Fruit fly (Drosophila melanogaster) whole organism, prepupa: ENCODE results near the gene beg.

Experiments
- CG8319 ChIP-seq: fragments of 200-800 bp; sonication (Bioruptor generic); optimal IDR thresholded peaks from 3 replicates; lab custom pipeline; 2016; ENCODE audit warnings: missing biosample characterization, missing genetic modification characterization
- CG8632 ChIP-seq: fragments of 200-800 bp; sonication (Bioruptor generic); optimal IDR thresholded peaks from 3 replicates; lab custom pipeline; 2016; ENCODE audit warnings: missing biosample characterization, missing genetic modification characterization
- CG9139 ChIP-seq: fragments of 200-800 bp; sonication (Bioruptor generic); optimal IDR thresholded peaks from 3 replicates; lab custom pipeline; 2017; ENCODE audit warnings: missing biosample characterization, mild to moderate bottlenecking, missing genetic modification characterization
- Eip78C ChIP-seq: fragments of 200-800 bp; sonication (Bioruptor generic); peaks from one replicate; lab custom pipeline; 2016; ENCODE audit warnings: missing biosample characterization, missing genetic modification characterization
- Eip93F ChIP-seq: fragments of 200-800 bp; sonication (Bioruptor generic); optimal IDR thresholded peaks from 2 replicates; lab custom pipeline; 2016; ENCODE audit warnings: missing biosample characterization, mild to moderate bottlenecking, missing genetic modification characterization
- Sox14 ChIP-seq: fragments of 200-800 bp; sonication (Bioruptor generic); optimal IDR thresholded peaks from 3 replicates; lab custom pipeline; 2016; ENCODE audit warnings: missing biosample characterization, missing genetic modification characterization
- vri ChIP-seq: fragments of 200-800 bp; sonication (Bioruptor generic); optimal IDR thresholded peaks from 3 replicates; lab custom pipeline; 2016; ENCODE audit warnings: missing biosample characterization, mild to moderate bottlenecking, missing genetic modification characterization

dm6 chr3L:17022756-17023155 lies 12.7 kb upstream of the beg start, which contains the start of gene CG6652:
- TF ChIP-seq Sox14 (no peak), Eip93F (no peak), Eip78C (no peak), CG8632 (GFP tag; lab: Kevin White, UChicago) (no peak), CG8319 (GFP tag; lab: Kevin White, UChicago) (no peak), vri (GFP tag; lab: Kevin White, UChicago) (no peak), CG9139 (GFP tag; lab: Kevin White, UChicago) (no peak)
